Worm (Caenorhabditis elegans): ENCODE measurements around the gene nspa-9.
A peak's percentile ranks its signal among the peaks of the same experiment; 100 is the strongest.

The nspa-9 gene

DNA sequence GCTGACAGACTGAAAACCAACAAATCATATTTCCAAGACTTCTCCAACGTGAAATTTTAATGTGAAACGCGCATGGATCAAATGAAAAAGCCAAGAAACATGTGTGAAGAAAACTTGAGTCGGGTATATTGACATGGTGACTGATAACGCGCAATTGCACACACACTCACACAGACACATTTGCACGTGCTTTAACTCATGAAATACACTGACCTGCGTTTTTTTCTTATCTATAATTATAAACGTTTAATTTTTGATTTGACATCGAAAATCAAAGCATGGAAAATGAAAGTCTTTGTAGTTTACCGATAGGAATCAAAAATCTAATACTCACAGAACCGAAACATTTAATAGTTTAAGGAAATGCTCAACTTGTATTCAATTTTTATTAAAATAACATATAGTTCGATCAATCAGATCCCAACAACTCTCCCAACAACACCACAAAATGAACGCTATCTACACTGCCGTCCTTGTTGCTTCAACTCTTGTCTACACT is at the start of gene nspa-9:
Gene nspa-9 (plus strand): TSS at position 449 of the 499 bp plus-strand sequence.
- TF ChIP-seq lsy-12 (tag; optimal IDR thresholded peaks at IDR 0.05) (no peak), pha-4 (tag; optimal IDR thresholded peaks at IDR 0.05) (peak; percentile 83), pqm-1 (tag; optimal IDR thresholded peaks at IDR 0.05) (peak; percentile 94), elt-2 (tag; optimal IDR thresholded peaks at IDR 0.05) (peak; percentile 94), nhr-43 (tag; optimal IDR thresholded peaks at IDR 0.05; ENCODE audit: poor library complexity, severe bottlenecking) (no peak), jun-1 (tag; optimal IDR thresholded peaks at IDR 0.05) (peak; percentile 19), eor-1 (tag; optimal IDR thresholded peaks at IDR 0.05) (no peak), mdl-1 (tag; optimal IDR thresholded peaks at IDR 0.05) (peak; percentile 50), nhr-11 (tag; optimal IDR thresholded peaks at IDR 0.05) (no peak), ceh-16 (tag; optimal IDR thresholded peaks at IDR 0.05) (no peak), daf-12 (tag; optimal IDR thresholded peaks at IDR 0.05) (no peak), skn-1 (tag; optimal IDR thresholded peaks at IDR 0.05) (no peak)

DNA sequence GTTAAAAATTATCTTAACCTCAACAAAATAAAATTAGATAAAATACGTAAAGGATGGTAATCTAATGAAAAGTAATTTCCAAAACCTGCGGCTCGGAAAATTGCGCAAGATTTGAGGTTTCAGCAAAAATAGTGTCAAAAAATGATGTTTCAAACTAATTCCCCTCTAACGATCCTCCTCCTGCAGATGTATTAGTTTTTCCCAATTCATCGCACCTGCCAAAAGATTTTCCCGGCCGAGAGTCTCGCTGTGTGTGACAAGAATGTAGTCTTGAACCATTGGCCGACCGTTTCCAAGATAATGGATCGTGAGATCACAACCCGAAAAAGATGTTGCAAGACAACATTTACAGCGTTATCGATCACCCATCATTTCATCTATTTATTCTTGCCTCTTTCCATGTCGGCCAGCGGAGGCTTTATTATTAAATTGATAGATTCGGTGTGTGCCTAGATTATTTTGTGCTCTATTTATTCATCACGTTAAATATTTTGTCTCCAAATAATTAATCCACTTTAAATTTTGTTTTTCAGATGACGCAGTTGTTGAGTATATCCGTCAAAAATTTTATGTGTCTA is 48.7 kb upstream of the nspa-9 start, which contains the start of the genes C44C10.10 and C44C10.5:
Gene C44C10.10 (plus strand): TSS at position 301 of the 578 bp plus-strand sequence.
Gene C44C10.5 (plus strand): TSS at position 528 of the 578 bp plus-strand sequence.
- TF ChIP-seq nhr-12 (tag; optimal IDR thresholded peaks at IDR 0.05), result no peak
- TF ChIP-seq unc-62 (GFP tag; optimal IDR thresholded peaks at IDR 0.05), result no peak
- TF ChIP-seq lin-15B (tag; optimal IDR thresholded peaks at IDR 0.05), result no peak
- no peak for TF ChIP-seq nhr-77 (tag; optimal IDR thresholded peaks at IDR 0.05)
- no peak for TF ChIP-seq ceh-28 (tag; optimal IDR thresholded peaks at IDR 0.05)
- no peak for TF ChIP-seq daf-12 (tag; optimal IDR thresholded peaks at IDR 0.05)
- TF ChIP-seq mml-1 (tag; optimal IDR thresholded peaks at IDR 0.05), result no peak
- no peak for TF ChIP-seq nhr-23 (tag; optimal IDR thresholded peaks at IDR 0.05)
- TF ChIP-seq aly-2 (tag; optimal IDR thresholded peaks at IDR 0.05), result no peak
- no peak for TF ChIP-seq tbx-2 (tag; optimal IDR thresholded peaks at IDR 0.05)

DNA sequence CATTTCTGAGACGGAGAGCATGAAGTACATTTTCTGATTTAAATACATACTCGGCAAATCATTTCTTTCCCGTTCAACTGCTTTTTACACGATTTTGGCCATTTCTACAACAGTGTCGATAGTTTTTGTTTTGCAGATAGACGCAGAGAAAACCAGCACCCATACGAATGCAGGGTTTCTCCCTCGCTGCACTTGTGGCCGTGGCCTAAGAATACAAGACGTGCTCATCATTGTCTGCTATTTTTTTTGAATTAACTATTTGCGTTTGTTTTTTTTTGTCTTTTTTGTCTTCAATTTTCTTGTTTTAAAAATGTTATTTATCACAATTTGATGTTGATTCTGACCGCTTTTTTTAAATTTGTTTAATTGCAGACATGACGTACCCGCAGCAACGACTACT is 45.8 kb upstream of the nspa-9 start, which contains the start of gene smcl-1:
Gene smcl-1 (plus strand): TSS at position 373 of the 400 bp plus-strand sequence.
- TF ChIP-seq ztf-4 (tag; optimal IDR thresholded peaks at IDR 0.05) (no peak), snpc-4 (tag; optimal IDR thresholded peaks at IDR 0.05) (peak; percentile 57), lin-15B (tag; optimal IDR thresholded peaks at IDR 0.05) (peak; percentile 41), nhr-25 (tag; optimal IDR thresholded peaks at IDR 0.05) (peak; percentile 31), nhr-43 (tag; optimal IDR thresholded peaks at IDR 0.05; ENCODE audit: poor library complexity, severe bottlenecking) (peak; percentile 8), pha-4 (tag; optimal IDR thresholded peaks at IDR 0.05) (peak; percentile 78), egl-5 (tag; optimal IDR thresholded peaks at IDR 0.05) (peak; percentile 54), elt-2 (tag; optimal IDR thresholded peaks at IDR 0.05) (peak; percentile 28), zag-1 (tag; optimal IDR thresholded peaks at IDR 0.05) (no peak)

DNA sequence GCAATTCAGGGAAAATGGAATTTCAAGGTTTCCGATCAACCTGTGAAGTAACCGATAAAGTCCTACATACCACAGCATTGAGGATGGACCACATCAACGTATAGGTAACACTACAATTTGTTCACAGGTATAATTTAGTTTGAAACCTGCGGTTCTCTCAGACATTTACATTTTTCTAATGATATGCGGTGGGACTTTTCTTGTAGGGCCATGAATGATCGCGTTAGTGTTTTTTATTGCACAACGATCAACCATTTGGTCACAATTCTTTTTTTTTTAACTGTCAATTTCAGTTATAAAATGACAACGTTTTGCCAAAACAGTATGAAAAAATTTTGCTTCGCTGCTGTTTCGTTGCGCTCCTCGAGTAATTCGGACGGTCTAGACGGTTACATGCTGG is 42.2 kb upstream of the nspa-9 start, which contains the start of gene C44C10.12:
Gene C44C10.12 (plus strand): TSS at position 301 of the 400 bp plus-strand sequence.
- no peak for TF ChIP-seq elt-1 (tag; optimal IDR thresholded peaks at IDR 0.05)
- TF ChIP-seq lin-15B (tag; optimal IDR thresholded peaks at IDR 0.05), result no peak
- no peak for TF ChIP-seq nhr-11 (tag; optimal IDR thresholded peaks at IDR 0.05)
- TF ChIP-seq mdl-1 (tag; optimal IDR thresholded peaks at IDR 0.05), result no peak
- TF ChIP-seq unc-39 (tag; optimal IDR thresholded peaks at IDR 0.05), result no peak
- TF ChIP-seq daf-12 (tag; optimal IDR thresholded peaks at IDR 0.05), result no peak
- no peak for TF ChIP-seq ZK546.5 (tag; optimal IDR thresholded peaks at IDR 0.05)
- TF ChIP-seq hmg-11 (tag; optimal IDR thresholded peaks at IDR 0.05), result no peak
- TF ChIP-seq nhr-12 (tag; optimal IDR thresholded peaks at IDR 0.05), result no peak
- TF ChIP-seq nhr-28 (tag; optimal IDR thresholded peaks at IDR 0.05), result no peak
- TF ChIP-seq aly-2 (tag; optimal IDR thresholded peaks at IDR 0.05), result no peak
- no peak for TF ChIP-seq jun-1 (tag; optimal IDR thresholded peaks at IDR 0.05)

DNA sequence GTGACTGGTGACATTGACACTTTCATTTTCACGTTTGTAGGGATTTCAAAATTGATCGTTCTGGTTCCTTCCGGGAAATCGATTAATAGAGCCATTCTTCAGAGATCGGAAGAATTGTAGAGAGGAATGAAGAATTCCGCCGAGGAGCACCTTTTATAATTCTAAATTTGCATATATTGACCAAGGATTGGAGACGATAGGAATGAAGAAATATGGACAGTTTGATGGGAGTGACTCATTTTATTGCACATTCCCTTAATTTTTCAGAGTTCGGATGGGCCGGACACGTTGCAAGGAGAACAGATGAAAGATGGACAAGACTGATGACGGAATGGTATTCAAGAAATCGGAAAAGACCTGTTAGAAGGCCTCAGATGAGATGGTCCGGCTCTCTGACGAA is 38.6 kb upstream of the nspa-9 start, which contains the start of gene C44C10.15:
Gene C44C10.15 (minus strand): TSS at position 101 of the 400 bp plus-strand sequence.
- no peak for TF ChIP-seq eor-1 (tag; optimal IDR thresholded peaks at IDR 0.05)
- TF ChIP-seq nfya-1 (tag; optimal IDR thresholded peaks at IDR 0.05; ENCODE audit: insufficient read depth), result no peak
- TF ChIP-seq nhr-43 (tag; optimal IDR thresholded peaks at IDR 0.05; ENCODE audit: poor library complexity, severe bottlenecking), result no peak
- no peak for TF ChIP-seq ZK546.5 (tag; optimal IDR thresholded peaks at IDR 0.05)
- TF ChIP-seq ztf-4 (tag; optimal IDR thresholded peaks at IDR 0.05), result no peak
- no peak for TF ChIP-seq elt-2 (tag; optimal IDR thresholded peaks at IDR 0.05)
- TF ChIP-seq skn-1 (tag; optimal IDR thresholded peaks at IDR 0.05), result no peak
- TF ChIP-seq elt-1 (tag; optimal IDR thresholded peaks at IDR 0.05), result no peak
- TF ChIP-seq mml-1 (tag; optimal IDR thresholded peaks at IDR 0.05), result no peak
- TF ChIP-seq pqm-1 (tag; optimal IDR thresholded peaks at IDR 0.05), result no peak
